Fruit fly (Drosophila melanogaster) whole organism, embryonic: ENCODE data around the gene TwdlL.

ENCODE experiments used
- Bteb2 ChIP-seq: fragments of 200-800 bp; sonication (Bioruptor generic); optimal IDR thresholded peaks from 2 replicates; lab custom pipeline; 2016; ENCODE audit warnings: missing biosample characterization, missing genetic modification characterization
- CG10147 ChIP-seq: fragments of 200-800 bp; sonication (Bioruptor generic); optimal IDR thresholded peaks from 2 replicates; lab custom pipeline; 2019; ENCODE audit warnings: missing biosample characterization, mild to moderate bottlenecking, missing genetic modification characterization, moderate library complexity
- CG11456 ChIP-seq: fragments of 200-800 bp; sonication (Bioruptor generic); IDR thresholded peaks from 3 replicates; pipeline ENCODE4 v1.3.6; 2022; ENCODE audit warnings: missing biosample characterization, missing genetic modification characterization
- CG12236 ChIP-seq: fragments of 200-800 bp; sonication (Bioruptor generic); optimal IDR thresholded peaks from 2 replicates; lab custom pipeline; 2016; ENCODE audit warnings: missing biosample characterization, missing genetic modification characterization
- CG18764 ChIP-seq: fragments of 200-800 bp; sonication (Bioruptor generic); optimal IDR thresholded peaks from 3 replicates; lab custom pipeline; 2016; ENCODE audit warnings: missing biosample characterization, missing genetic modification characterization
- CG2199 ChIP-seq: fragments of 200-800 bp; sonication (Bioruptor generic); IDR thresholded peaks from 3 replicates; pipeline ENCODE4 v1.3.6; 2022; ENCODE audit warnings: missing biosample characterization, missing genetic modification characterization
- CG32532 ChIP-seq: fragments of 200-800 bp; sonication (Bioruptor generic); IDR thresholded peaks from 2 replicates; pipeline ENCODE4 v1.3.6; 2022; ENCODE audit warnings: missing biosample characterization, missing genetic modification characterization
- CG5953 ChIP-seq: fragments of 200-800 bp; sonication (Bioruptor generic); IDR thresholded peaks from 2 replicates; pipeline ENCODE4 v1.3.6; 2022; ENCODE audit warnings: missing biosample characterization, missing genetic modification characterization
- CG8944 ChIP-seq: fragments of 200-800 bp; sonication (Bioruptor generic); optimal IDR thresholded peaks from 3 replicates; lab custom pipeline; 2016; ENCODE audit warnings: missing biosample characterization, missing genetic modification characterization
- CG9215 ChIP-seq: fragments of 200-800 bp; sonication (Bioruptor generic); IDR thresholded peaks from 2 replicates; pipeline ENCODE4 v1.3.6; 2022; ENCODE audit warnings: missing biosample characterization, missing genetic modification characterization
- CG9797 ChIP-seq: fragments of 200-800 bp; sonication (Bioruptor generic); optimal IDR thresholded peaks from 3 replicates; lab custom pipeline; 2018; ENCODE audit warnings: missing biosample characterization, mild to moderate bottlenecking, missing genetic modification characterization
- Deaf1 ChIP-seq: fragments of 200-800 bp; optimal IDR thresholded peaks from 3 replicates; lab custom pipeline; 2019; ENCODE audit warnings: missing biosample characterization, mild to moderate bottlenecking, missing genetic modification characterization, moderate library complexity
- Elba2 ChIP-seq: fragments of 200-800 bp; sonication (Bioruptor generic); optimal IDR thresholded peaks from 3 replicates; lab custom pipeline; 2016; ENCODE audit warnings: missing biosample characterization, missing genetic modification characterization
- Ets65A ChIP-seq: fragments of 200-800 bp; sonication (Bioruptor generic); peaks from one replicate; lab custom pipeline; 2016; ENCODE audit warnings: missing biosample characterization, missing genetic modification characterization
- Gsc ChIP-seq: fragments of 200-800 bp; sonication (Bioruptor generic); IDR thresholded peaks from 2 replicates; pipeline ENCODE4 v1.3.6; 2022; ENCODE audit warnings: missing biosample characterization, missing genetic modification characterization
- HHEX ChIP-seq: fragments of 200-800 bp; sonication (Bioruptor generic); optimal IDR thresholded peaks from 3 replicates; lab custom pipeline; 2017; ENCODE audit warnings: missing biosample characterization, mild to moderate bottlenecking, missing genetic modification characterization, missing genetic modification reagents
- Hand ChIP-seq: fragments of 200-800 bp; sonication (Bioruptor generic); optimal IDR thresholded peaks from 2 replicates; lab custom pipeline; 2017; ENCODE audit warnings: mild to moderate bottlenecking, missing biosample characterization, missing genetic modification reagents, missing genetic modification characterization
- HmgZ ChIP-seq: fragments of 200-800 bp; sonication (Bioruptor generic); optimal IDR thresholded peaks from 2 replicates; lab custom pipeline; 2018; ENCODE audit warnings: missing biosample characterization, mild to moderate bottlenecking, missing genetic modification characterization
- Hmx ChIP-seq: fragments of 200-800 bp; sonication (Bioruptor generic); optimal IDR thresholded peaks from 2 replicates; lab custom pipeline; 2016; ENCODE audit warnings: missing biosample characterization, missing genetic modification characterization
- NFAT ChIP-seq: fragments of 200-800 bp; sonication (Bioruptor generic); IDR thresholded peaks from 2 replicates; pipeline ENCODE4 v1.3.6; 2022; ENCODE audit warnings: missing biosample characterization, missing genetic modification characterization
- Pdp1 ChIP-seq, 2 experiments: fragments of 200-800 bp; sonication (Bioruptor generic); optimal IDR thresholded peaks; 3 replicates each; lab custom pipeline; 2016; ENCODE audit warnings: missing biosample characterization in 2 of 2, missing genetic modification characterization in 2 of 2, mild to moderate bottlenecking in 1 of 2, moderate library complexity in 1 of 2
- Rfx ChIP-seq: fragments of 200-800 bp; sonication (Bioruptor generic); IDR thresholded peaks from 2 replicates; pipeline ENCODE4 v1.3.6; 2022; ENCODE audit warnings: missing biosample characterization, missing genetic modification characterization
- Sox102F ChIP-seq: fragments of 200-800 bp; sonication (Bioruptor generic); optimal IDR thresholded peaks from 2 replicates; lab custom pipeline; 2018; ENCODE audit warnings: missing biosample characterization, mild to moderate bottlenecking, missing genetic modification characterization, moderate library complexity
- Spps ChIP-seq: fragments of 200-800 bp; sonication (Bioruptor generic); optimal IDR thresholded peaks from 2 replicates; lab custom pipeline; 2018; ENCODE audit warnings: missing biosample characterization, mild to moderate bottlenecking, missing genetic modification characterization
- ac ChIP-seq: fragments of 200-800 bp; sonication (Bioruptor generic); optimal IDR thresholded peaks from 3 replicates; lab custom pipeline; 2017; ENCODE audit warnings: missing biosample characterization, mild to moderate bottlenecking, missing genetic modification characterization
- ato ChIP-seq: fragments of 200-800 bp; sonication (Bioruptor generic); IDR thresholded peaks from 2 replicates; pipeline ENCODE4 v1.3.6; 2022; ENCODE audit warnings: missing biosample characterization, missing genetic modification characterization; ENCODE audit not compliant: partially characterized antibody
- cg ChIP-seq: fragments of 200-800 bp; sonication (Bioruptor generic); optimal IDR thresholded peaks from 3 replicates; lab custom pipeline; 2019; ENCODE audit warnings: missing biosample characterization, mild to moderate bottlenecking, missing genetic modification characterization, moderate library complexity
- chinmo ChIP-seq: fragments of 200-800 bp; sonication (Bioruptor generic); IDR thresholded peaks from 4 replicates; pipeline ENCODE4 v1.3.6; 2022; ENCODE audit warnings: missing biosample characterization, missing genetic modification characterization; ENCODE audit not compliant: partially characterized antibody
- dimm ChIP-seq: fragments of 200-800 bp; sonication (Bioruptor generic); IDR thresholded peaks from 2 replicates; pipeline ENCODE4 v1.3.6; 2022; ENCODE audit warnings: missing biosample characterization, missing genetic modification characterization
- dpn ChIP-seq, 2 experiments: fragments of 200-800 bp; sonication (Bioruptor generic); optimal IDR thresholded peaks; 3 replicates each; lab custom pipeline; 2016; ENCODE audit warnings: missing biosample characterization in 2 of 2, missing genetic modification characterization in 2 of 2
- gce ChIP-seq: fragments of 200-800 bp; sonication (Bioruptor generic); IDR thresholded peaks from 3 replicates; pipeline ENCODE4 v1.3.6; 2022; ENCODE audit warnings: missing biosample characterization, missing genetic modification characterization
- gem ChIP-seq: fragments of 200-800 bp; sonication (Bioruptor generic); optimal IDR thresholded peaks from 2 replicates; lab custom pipeline; 2019; ENCODE audit warnings: missing biosample characterization, mild to moderate bottlenecking, missing genetic modification characterization, moderate library complexity
- ham ChIP-seq: fragments of 200-800 bp; sonication (Bioruptor generic); IDR thresholded peaks from 2 replicates; pipeline ENCODE4 v1.3.6; 2022; ENCODE audit warnings: missing biosample characterization, missing genetic modification characterization
- insv ChIP-seq, 2 experiments: fragments of 200-800 bp; sonication (Bioruptor generic); optimal IDR thresholded peaks; 3 replicates each; lab custom pipeline; 2016 to 2018; ENCODE audit warnings: missing biosample characterization in 2 of 2, missing genetic modification characterization in 2 of 2
- inv ChIP-seq: fragments of 200-800 bp; sonication (Bioruptor generic); IDR thresholded peaks from 2 replicates; pipeline ENCODE4 v1.3.6; 2022; ENCODE audit warnings: missing biosample characterization, missing genetic modification characterization; ENCODE audit not compliant: partially characterized antibody
- oc ChIP-seq: fragments of 200-800 bp; sonication (Bioruptor generic); optimal IDR thresholded peaks from 2 replicates; lab custom pipeline; 2018; ENCODE audit warnings: missing biosample characterization, mild to moderate bottlenecking, missing genetic modification characterization, moderate library complexity
- phol ChIP-seq: fragments of 200-800 bp; sonication (Bioruptor generic); optimal IDR thresholded peaks from 3 replicates; lab custom pipeline; 2018; ENCODE audit warnings: missing biosample characterization, mild to moderate bottlenecking, missing genetic modification characterization, moderate library complexity
- pita ChIP-seq: fragments of 200-800 bp; sonication (Bioruptor generic); optimal IDR thresholded peaks from 2 replicates; lab custom pipeline; 2017; ENCODE audit warnings: missing biosample characterization, mild to moderate bottlenecking, missing genetic modification characterization
- pzg ChIP-seq: fragments of 200-800 bp; sonication (Bioruptor generic); optimal IDR thresholded peaks from 3 replicates; lab custom pipeline; 2018; ENCODE audit warnings: missing biosample characterization, mild to moderate bottlenecking, missing genetic modification characterization, moderate library complexity
- salm ChIP-seq: fragments of 200-800 bp; sonication (Bioruptor generic); optimal IDR thresholded peaks from 2 replicates; lab custom pipeline; 2018; ENCODE audit warnings: missing biosample characterization, mild to moderate bottlenecking, missing genetic modification characterization
- sd ChIP-seq: fragments of 200-800 bp; sonication (Bioruptor generic); optimal IDR thresholded peaks from 3 replicates; lab custom pipeline; 2018; ENCODE audit warnings: missing biosample characterization, mild to moderate bottlenecking, missing genetic modification characterization, moderate library complexity
- shn ChIP-seq: fragments of 200-800 bp; sonication (Bioruptor generic); optimal IDR thresholded peaks from 3 replicates; lab custom pipeline; 2016; ENCODE audit warnings: missing biosample characterization, missing genetic modification characterization
- slbo ChIP-seq: fragments of 200-800 bp; sonication (Bioruptor generic); IDR thresholded peaks from 2 replicates; pipeline ENCODE4 v1.3.6; 2022; ENCODE audit warnings: missing biosample characterization, missing genetic modification characterization
- slp2 ChIP-seq: fragments of 200-800 bp; sonication (Bioruptor generic); optimal IDR thresholded peaks from 2 replicates; lab custom pipeline; 2016; ENCODE audit warnings: missing biosample characterization, missing genetic modification characterization
- tap ChIP-seq: fragments of 200-800 bp; optimal IDR thresholded peaks from 3 replicates; lab custom pipeline; 2019; ENCODE audit warnings: missing biosample characterization, mild to moderate bottlenecking, missing genetic modification characterization, moderate library complexity
- toy ChIP-seq: fragments of 200-800 bp; sonication (Bioruptor generic); IDR thresholded peaks from 2 replicates; pipeline ENCODE4 v1.3.6; 2022; ENCODE audit warnings: missing biosample characterization, missing genetic modification characterization
- tx ChIP-seq: fragments of 200-800 bp; sonication (Bioruptor generic); optimal IDR thresholded peaks from 2 replicates; lab custom pipeline; 2016; ENCODE audit warnings: missing biosample characterization, missing genetic modification characterization
- unc-4 ChIP-seq: fragments of 200-800 bp; sonication (Bioruptor generic); IDR thresholded peaks from 2 replicates; pipeline ENCODE4 v1.3.6; 2022; ENCODE audit warnings: missing biosample characterization, missing genetic modification characterization; ENCODE audit not compliant: partially characterized antibody
- wek ChIP-seq: fragments of 200-800 bp; sonication (Bioruptor generic); optimal IDR thresholded peaks from 3 replicates; lab custom pipeline; 2018; ENCODE audit warnings: missing biosample characterization, mild to moderate bottlenecking, missing genetic modification characterization, moderate library complexity

Gene TwdlL

dm6 chr3R:26655416-26655945 is 30.0 kb upstream of the TwdlL start (continued):
- TF ChIP-seq cg (GFP tag; lab: Kevin White, UChicago) (no peak), Sox102F (GFP tag; lab: Kevin White, UChicago) (no peak), inv (GFP tag; lab: Robert Waterston, UW) (no peak), NFAT (GFP tag; lab: Robert Waterston, UW) (no peak), ac (GFP tag; lab: Kevin White, UChicago) (no peak), tap (tag; lab: Kevin White, UChicago) (no peak), phol (tag; lab: Kevin White, UChicago) (no peak), CG12236 (GFP tag; lab: Kevin White, UChicago) (no peak), CG9797 (GFP tag; lab: Kevin White, UChicago) (no peak), salm (peak; percentile 70)
- TF ChIP-seq, all 482 proteins: peak for 19

dm6 chr3R:26654594-26654993 is 29.1 kb upstream of the TwdlL start:
- TF ChIP-seq ham (GFP tag; lab: Robert Waterston, UW): no peak
- no peak for TF ChIP-seq dimm (GFP tag; lab: Robert Waterston, UW)
- TF ChIP-seq Ets65A (GFP tag; lab: Kevin White, UChicago): peak; percentile 65
- TF ChIP-seq tx (GFP tag; lab: Kevin White, UChicago): peak; percentile 31
- TF ChIP-seq insv (GFP tag; optimal IDR thresholded peaks at IDR 0.05; lab: Kevin White, UChicago): no peak
- TF ChIP-seq wek: no peak
- no peak for TF ChIP-seq pita (GFP tag; lab: Kevin White, UChicago)
- no peak for TF ChIP-seq toy
- peak; percentile 58 for TF ChIP-seq HHEX (GFP tag; lab: Kevin White, UChicago)
- TF ChIP-seq Hand: peak; percentile 34
- TF ChIP-seq oc (tag; lab: Kevin White, UChicago): no peak
- TF ChIP-seq Pdp1 (GFP tag; optimal IDR thresholded peaks at IDR 0.05; lab: Kevin White, UChicago): peak in 1 of 2 experiments; percentile 39
- peak; percentile 54 to 60 for TF ChIP-seq dpn (GFP tag; optimal IDR thresholded peaks at IDR 0.05; lab: Kevin White, UChicago)
- peak; percentile 74 for TF ChIP-seq gem (tag; lab: Kevin White, UChicago)
- no peak for TF ChIP-seq pzg (GFP tag; lab: Kevin White, UChicago)
- TF ChIP-seq slbo (GFP tag; lab: Robert Waterston, UW): peak; percentile 61
- no peak for TF ChIP-seq unc-4 (GFP tag; lab: Robert Waterston, UW)
- TF ChIP-seq Bteb2 (GFP tag; lab: Kevin White, UChicago): peak; percentile 4
- TF ChIP-seq CG2199 (GFP tag; lab: Robert Waterston, UW): no peak
- 0 out of 3 replicates have a peak, but pooled peaks have one; percentile 15 for TF ChIP-seq gce (GFP tag; lab: Robert Waterston, UW)
- peak; percentile 36 for TF ChIP-seq CG10147 (GFP tag; lab: Kevin White, UChicago)
- peak; percentile 30; the same call in 1 of the 3 replicates for TF ChIP-seq CG11456 (GFP tag; lab: Robert Waterston, UW)
- TF ChIP-seq CG5953 (GFP tag; lab: Robert Waterston, UW): peak; percentile 37; the same call in 1 of the 2 replicates
- no peak for TF ChIP-seq chinmo
- peak; percentile 12; the same call in 1 of the 2 replicates for TF ChIP-seq CG9215 (GFP tag; lab: Robert Waterston, UW)
- TF ChIP-seq ato (GFP tag; lab: Robert Waterston, UW): no peak
- peak; percentile 70; the same call in 1 of the 2 replicates for TF ChIP-seq CG32532
- TF ChIP-seq CG8944 (GFP tag; lab: Kevin White, UChicago): peak; percentile 7
- TF ChIP-seq sd (tag; lab: Kevin White, UChicago): no peak
- TF ChIP-seq CG18764 (GFP tag; lab: Kevin White, UChicago): peak; percentile 6
- peak; percentile 70 for TF ChIP-seq Rfx
- TF ChIP-seq slp2 (GFP tag; lab: Kevin White, UChicago): peak; percentile 38
- TF ChIP-seq Spps (tag; lab: Kevin White, UChicago): no peak
- TF ChIP-seq Hmx (GFP tag; lab: Kevin White, UChicago): peak; percentile 4
- TF ChIP-seq Gsc: no peak
- no peak for TF ChIP-seq Elba2 (GFP tag; lab: Kevin White, UChicago)
- peak; percentile 0 for TF ChIP-seq shn (GFP tag; lab: Kevin White, UChicago)
- no peak for TF ChIP-seq HmgZ (tag; lab: Kevin White, UChicago)
- no peak for TF ChIP-seq Deaf1 (tag; lab: Kevin White, UChicago)
